Fruit fly (Drosophila melanogaster): ENCODE results near the gene CG2004.

CG2004 gene

dm6 chrX:8676631-8677224, 38.0 kb downstream of the CG2004 start, which contains the start of gene Rubicon (continued):
- peak; percentile 36; the same call in 1 of the 2 replicates for TF ChIP-seq lmd (GFP tag; IDR thresholded peaks at IDR 0.05)
- peak; percentile 11 for TF ChIP-seq unpg (GFP tag; optimal IDR thresholded peaks at IDR 0.05)
- no peak for TF ChIP-seq lola (GFP tag; optimal IDR thresholded peaks at IDR 0.05)
- TF ChIP-seq chm (GFP tag; IDR thresholded peaks at IDR 0.05) = peak; percentile 68
- TF ChIP-seq Mad (GFP tag; optimal IDR thresholded peaks at IDR 0.05) = peak; percentile 7
- TF ChIP-seq CG4404 (GFP tag; IDR thresholded peaks at IDR 0.05) = no peak
- TF ChIP-seq CG7372 (GFP tag; IDR thresholded peaks at IDR 0.05) = no peak
- no peak for TF ChIP-seq Gsc (GFP tag; IDR thresholded peaks at IDR 0.05)
- no peak for TF ChIP-seq D (optimal IDR thresholded peaks at IDR 0.05)
- no peak for TF ChIP-seq D (GFP tag; optimal IDR thresholded peaks at IDR 0.05)
- TF ChIP-seq CkIIα-i1 (GFP tag; IDR thresholded peaks at IDR 0.05) = no peak
- TF ChIP-seq kay (GFP tag; optimal IDR thresholded peaks at IDR 0.05) = no peak
- TF ChIP-seq Stat92E (GFP tag; optimal IDR thresholded peaks at IDR 0.05) = no peak
- no peak for TF ChIP-seq pfk (GFP tag; optimal IDR thresholded peaks at IDR 0.05)
- TF ChIP-seq gcm2 (GFP tag; optimal IDR thresholded peaks at IDR 0.05) = no peak
- no peak for TF ChIP-seq trh (GFP tag; optimal IDR thresholded peaks at IDR 0.05)
- TF ChIP-seq grn (GFP tag; optimal IDR thresholded peaks at IDR 0.05) = no peak
- peak; percentile 48; the same call in 2 of the 3 replicates for TF ChIP-seq mld (GFP tag; IDR thresholded peaks at IDR 0.05; ENCODE audit: partially characterized antibody)
- TF ChIP-seq Gug (GFP tag; IDR thresholded peaks at IDR 0.05) = no peak
- TF ChIP-seq shn (GFP tag; optimal IDR thresholded peaks at IDR 0.05) = no peak
- TF ChIP-seq Hand (GFP tag; optimal IDR thresholded peaks at IDR 0.05) = no peak
- no peak for TF ChIP-seq CG12104 (GFP tag; optimal IDR thresholded peaks at IDR 0.05)
- TF ChIP-seq Dp (GFP tag; optimal IDR thresholded peaks at IDR 0.05) = peak; percentile 58
- peak; percentile 38 for TF ChIP-seq Bdp1 (GFP tag; optimal IDR thresholded peaks at IDR 0.05)
- peak; percentile 33 for TF ChIP-seq CG3065 (GFP tag; optimal IDR thresholded peaks at IDR 0.05)
- TF ChIP-seq run (tag; optimal IDR thresholded peaks at IDR 0.05) = no peak
- TF ChIP-seq Chrac-16 (GFP tag; optimal IDR thresholded peaks at IDR 0.05) = peak; percentile 15
- peak; percentile 29 for TF ChIP-seq Meics (GFP tag; optimal IDR thresholded peaks at IDR 0.05)
- peak; percentile 15 for TF ChIP-seq Atf3 (GFP tag; optimal IDR thresholded peaks at IDR 0.05)
- no peak for TF ChIP-seq Six4 (GFP tag; optimal IDR thresholded peaks at IDR 0.05)
- no peak for TF ChIP-seq CG17612 (GFP tag; IDR thresholded peaks at IDR 0.05)
- peak; percentile 63 for TF ChIP-seq NfI (GFP tag; optimal IDR thresholded peaks at IDR 0.05)
- TF ChIP-seq Sox100B (GFP tag; optimal IDR thresholded peaks at IDR 0.05) = no peak
- peak; percentile 90 for TF ChIP-seq oc (tag; optimal IDR thresholded peaks at IDR 0.05)
- peak; percentile 55 for TF ChIP-seq CG12769 (tag; optimal IDR thresholded peaks at IDR 0.05)
- no peak for TF ChIP-seq schlank (tag; optimal IDR thresholded peaks at IDR 0.05)
- peak; percentile 6 for TF ChIP-seq kni (GFP tag; optimal IDR thresholded peaks at IDR 0.05)
- TF ChIP-seq mam (GFP tag; optimal IDR thresholded peaks at IDR 0.05) = peak; percentile 16
- no peak for TF ChIP-seq dimm (GFP tag; IDR thresholded peaks at IDR 0.05)
- TF ChIP-seq sqz (GFP tag; optimal IDR thresholded peaks at IDR 0.05) = peak; percentile 89
- peak; percentile 64 for TF ChIP-seq NC2β (GFP tag; optimal IDR thresholded peaks at IDR 0.05)
- TF ChIP-seq fd64A (GFP tag; optimal IDR thresholded peaks at IDR 0.05) = no peak
- TF ChIP-seq Dll (GFP tag; IDR thresholded peaks at IDR 0.05; ENCODE audit: partially characterized antibody) = peak; percentile 89
- TF ChIP-seq CG2678 (tag; optimal IDR thresholded peaks at IDR 0.05) = peak; percentile 8
- peak; percentile 35 for TF ChIP-seq CG13424 (tag; optimal IDR thresholded peaks at IDR 0.05)
- peak; percentile 35 for TF ChIP-seq pho (GFP tag; optimal IDR thresholded peaks at IDR 0.05)
- TF ChIP-seq CG4820 (GFP tag; optimal IDR thresholded peaks at IDR 0.05) = no peak
- no peak for TF ChIP-seq eve (GFP tag; optimal IDR thresholded peaks at IDR 0.05)
- no peak for TF ChIP-seq ems (GFP tag; optimal IDR thresholded peaks at IDR 0.05)
- no peak for TF ChIP-seq CG3726 (GFP tag; IDR thresholded peaks at IDR 0.05)
- TF ChIP-seq Dip2 (GFP tag; IDR thresholded peaks at IDR 0.05) = no peak

Data from whole organism, embryonic.